Fruit fly (Drosophila melanogaster): Measurements from ENCODE around the gene Nopp140.

- TF ChIP-seq EcR (GFP tag; optimal IDR thresholded peaks at IDR 0.05) (no peak), pan (optimal IDR thresholded peaks at IDR 0.05) (no peak), psq (optimal IDR thresholded peaks at IDR 0.05) (no peak)
These were observed 51.0 kb downstream of the Nopp140 start for dm6 chr3L:21883619-21884015.

Data from whole organism.